Fruit fly (Drosophila melanogaster) whole organism, adult: ENCODE results near the gene crim.

Experiments used
- CG11617 ChIP-seq: fragments of 200-800 bp; sonication (Bioruptor generic); optimal IDR thresholded peaks from 2 replicates; lab custom pipeline; 2017; ENCODE audit warnings: mild to moderate bottlenecking, missing biosample characterization, missing genetic modification reagents, missing genetic modification characterization
- CG12768 ChIP-seq: fragments of 200-800 bp; sonication (Bioruptor generic); optimal IDR thresholded peaks from 2 replicates; lab custom pipeline; 2017; ENCODE audit warnings: missing biosample characterization, missing genetic modification characterization, mild to moderate bottlenecking, moderate library complexity, missing genetic modification reagents
- CG7045 ChIP-seq: fragments of 200-800 bp; sonication (Bioruptor generic); optimal IDR thresholded peaks from 2 replicates; lab custom pipeline; 2017; ENCODE audit warnings: missing biosample characterization, mild to moderate bottlenecking, missing genetic modification characterization
- CG7101 ChIP-seq: fragments of 200-800 bp; sonication (Bioruptor generic); optimal IDR thresholded peaks from 2 replicates; lab custom pipeline; 2018; ENCODE audit warnings: missing biosample characterization, mild to moderate bottlenecking, missing genetic modification characterization, moderate library complexity
- Crg-1 ChIP-seq: fragments of 200-800 bp; sonication (Bioruptor generic); optimal IDR thresholded peaks from 2 replicates; lab custom pipeline; 2016; ENCODE audit warnings: missing biosample characterization, missing genetic modification characterization
- Mnt ChIP-seq: fragments of 200-800 bp; sonication (Bioruptor generic); optimal IDR thresholded peaks from 2 replicates; lab custom pipeline; 2016; ENCODE audit warnings: missing biosample characterization, mild to moderate bottlenecking, missing genetic modification characterization
- bab1 ChIP-seq: fragments of 200-800 bp; sonication (Bioruptor generic); optimal IDR thresholded peaks from 3 replicates; lab custom pipeline; 2019; ENCODE audit warnings: missing biosample characterization, mild to moderate bottlenecking, missing genetic modification characterization, moderate library complexity
- kay ChIP-seq: fragments of 200-800 bp; sonication (Bioruptor generic); peaks from one replicate; lab custom pipeline; 2016; ENCODE audit warnings: missing biosample characterization, missing genetic modification characterization, borderline replicate concordance
- ovo ChIP-seq: fragments of 200-800 bp; sonication (Bioruptor generic); optimal IDR thresholded peaks from 2 replicates; lab custom pipeline; 2016; ENCODE audit warnings: missing biosample characterization, missing genetic modification characterization
- tj ChIP-seq: fragments of 200-800 bp; sonication (Bioruptor generic); optimal IDR thresholded peaks from 3 replicates; lab custom pipeline; 2017; ENCODE audit warnings: missing biosample characterization, mild to moderate bottlenecking, missing genetic modification characterization, moderate library complexity
- toe ChIP-seq: fragments of 200-800 bp; sonication (Bioruptor generic); optimal IDR thresholded peaks from 2 replicates; lab custom pipeline; 2016; ENCODE audit warnings: missing biosample characterization, missing genetic modification characterization

- TF ChIP-seq kay (GFP tag; lab: Kevin White, UChicago) (no peak), toe (no peak), tj (no peak), bab1 (no peak), CG11617 (GFP tag; lab: Kevin White, UChicago) (no peak), ovo (GFP tag; lab: Kevin White, UChicago) (no peak), CG7101 (tag; lab: Kevin White, UChicago) (no peak), Crg-1 (GFP tag; lab: Kevin White, UChicago) (no peak), CG7045 (GFP tag; lab: Kevin White, UChicago) (no peak), Mnt (GFP tag; lab: Kevin White, UChicago) (no peak), CG12768 (no peak)
Measured at dm6 chr3L:11692853-11693252, 18.3 kb downstream of the crim start.
